Fruit fly (Drosophila melanogaster): ENCODE results near the gene nac.

The nac gene

DNA sequence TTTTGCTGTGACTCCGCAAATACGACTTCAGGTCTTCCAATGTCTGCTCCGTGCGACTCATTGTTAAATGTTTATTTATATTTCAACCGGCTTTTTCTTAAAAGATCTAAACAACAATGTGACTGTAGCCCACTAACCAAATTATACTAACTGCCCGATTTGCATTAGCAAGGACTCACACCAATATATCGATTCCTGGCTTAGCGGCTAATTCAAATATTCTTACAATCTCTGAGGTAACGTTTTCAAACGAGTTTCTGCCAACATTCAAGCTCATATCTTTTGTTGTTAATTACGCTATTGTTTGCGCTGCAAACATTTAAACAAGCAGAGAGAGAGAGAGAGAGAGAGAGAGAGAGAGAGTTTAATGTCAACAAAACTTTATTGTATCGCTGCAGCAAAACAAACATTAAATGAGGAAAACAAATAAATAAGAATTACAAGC, 4.7 kb upstream of the nac start, which contains the start of gene tex (continued):
- TF ChIP-seq Dip2 (GFP tag; IDR thresholded peaks at IDR 0.05) (no peak), psq (GFP tag; optimal IDR thresholded peaks at IDR 0.05) (no peak), schlank (tag; optimal IDR thresholded peaks at IDR 0.05) (no peak), CG16815 (GFP tag; optimal IDR thresholded peaks at IDR 0.05) (no peak), CG17359 (tag; optimal IDR thresholded peaks at IDR 0.05) (peak; percentile 55), ap (GFP tag; IDR thresholded peaks at IDR 0.05) (no peak), Doc3 (GFP tag; IDR thresholded peaks at IDR 0.05; ENCODE audit: partially characterized antibody) (no peak), CG12942 (GFP tag; optimal IDR thresholded peaks at IDR 0.05) (no peak), HmgZ (tag; optimal IDR thresholded peaks at IDR 0.05) (peak; percentile 58), Gsc (GFP tag; IDR thresholded peaks at IDR 0.05) (no peak), bigmax (GFP tag; optimal IDR thresholded peaks at IDR 0.05) (no peak), sim (GFP tag; IDR thresholded peaks at IDR 0.05) (0 out of 2 replicates have a peak, but pooled peaks have one; percentile 52), CG4282 (GFP tag; optimal IDR thresholded peaks at IDR 0.05) (no peak), Awh (GFP tag; IDR thresholded peaks at IDR 0.05) (peak; percentile 88), CG15696 (tag; optimal IDR thresholded peaks at IDR 0.05) (peak; percentile 68), Sox102F (GFP tag; optimal IDR thresholded peaks at IDR 0.05) (no peak), salm (tag; optimal IDR thresholded peaks at IDR 0.05) (peak; percentile 54), CG7271 (tag; optimal IDR thresholded peaks at IDR 0.05) (peak; percentile 44), CG7786 (GFP tag; optimal IDR thresholded peaks at IDR 0.05) (no peak), sqz (GFP tag; optimal IDR thresholded peaks at IDR 0.05) (peak; percentile 58), CkIIα-i1 (GFP tag; IDR thresholded peaks at IDR 0.05) (no peak), CG11560 (tag; IDR thresholded peaks at IDR 0.05) (no peak), abd-A (tag; optimal IDR thresholded peaks at IDR 0.05) (no peak), CG13624 (GFP tag; optimal IDR thresholded peaks at IDR 0.05) (no peak), CG10565 (GFP tag; optimal IDR thresholded peaks at IDR 0.05) (no peak), zen2 (GFP tag; IDR thresholded peaks at IDR 0.05; ENCODE audit: partially characterized antibody) (no peak), trh (GFP tag; optimal IDR thresholded peaks at IDR 0.05) (no peak), Sox100B (GFP tag; optimal IDR thresholded peaks at IDR 0.05) (no peak), CG17186 (GFP tag; optimal IDR thresholded peaks at IDR 0.05) (peak; percentile 64), CG12219 (GFP tag; optimal IDR thresholded peaks at IDR 0.05) (peak; percentile 31), CG13287 (GFP tag; IDR thresholded peaks at IDR 0.05; ENCODE audit: partially characterized antibody) (peak; percentile 67), CG12391 (tag; optimal IDR thresholded peaks at IDR 0.05) (peak; percentile 27), chm (GFP tag; IDR thresholded peaks at IDR 0.05) (no peak), onecut (GFP tag; IDR thresholded peaks at IDR 0.05) (peak; percentile 53), ro (GFP tag; IDR thresholded peaks at IDR 0.05) (no peak), wdn (GFP tag; IDR thresholded peaks at IDR 0.05) (no peak), fru (optimal IDR thresholded peaks at IDR 0.05) (no peak), gro (GFP tag; optimal IDR thresholded peaks at IDR 0.05) (no peak), H2.0 (GFP tag; IDR thresholded peaks at IDR 0.05) (no peak), bowl (GFP tag; IDR thresholded peaks at IDR 0.05) (no peak), CG6791 (GFP tag; IDR thresholded peaks at IDR 0.05; ENCODE audit: partially characterized antibody) (no peak), ato (GFP tag; IDR thresholded peaks at IDR 0.05; ENCODE audit: partially characterized antibody) (no peak), vnd (GFP tag; IDR thresholded peaks at IDR 0.05; ENCODE audit: partially characterized antibody) (no peak), CG10431 (GFP tag; optimal IDR thresholded peaks at IDR 0.05) (peak; percentile 31), ewg (GFP tag; optimal IDR thresholded peaks at IDR 0.05) (no peak), danr (GFP tag; IDR thresholded peaks at IDR 0.05) (no peak), CG18599 (GFP tag; optimal IDR thresholded peaks at IDR 0.05) (no peak), CG17802 (tag; optimal IDR thresholded peaks at IDR 0.05) (no peak), CG8944 (GFP tag; optimal IDR thresholded peaks at IDR 0.05) (no peak), disco-r (GFP tag; optimal IDR thresholded peaks at IDR 0.05) (no peak), CG6813 (GFP tag; optimal IDR thresholded peaks at IDR 0.05) (peak; percentile 67)

All from whole organism, embryonic.